Fruit fly (Drosophila melanogaster) whole organism, adult: ENCODE measurements around the gene Rab23.

Experiments
- CG11617 ChIP-seq: fragments of 200-800 bp; sonication (Bioruptor generic); optimal IDR thresholded peaks from 2 replicates; lab custom pipeline; 2017; ENCODE audit warnings: mild to moderate bottlenecking, missing biosample characterization, missing genetic modification reagents, missing genetic modification characterization
- CG12768 ChIP-seq: fragments of 200-800 bp; sonication (Bioruptor generic); optimal IDR thresholded peaks from 2 replicates; lab custom pipeline; 2017; ENCODE audit warnings: missing biosample characterization, missing genetic modification characterization, mild to moderate bottlenecking, moderate library complexity, missing genetic modification reagents
- CG14711 ChIP-seq: fragments of 200-800 bp; sonication (Bioruptor generic); optimal IDR thresholded peaks from 2 replicates; lab custom pipeline; 2018; ENCODE audit warnings: missing biosample characterization, mild to moderate bottlenecking, missing genetic modification characterization, moderate library complexity
- CG1620 ChIP-seq: fragments of 200-800 bp; sonication (Bioruptor generic); optimal IDR thresholded peaks from 2 replicates; lab custom pipeline; 2016; ENCODE audit warnings: missing biosample characterization, missing genetic modification characterization
- CG33017 ChIP-seq: fragments of 200-800 bp; sonication (Bioruptor generic); optimal IDR thresholded peaks from 2 replicates; lab custom pipeline; 2018; ENCODE audit warnings: missing biosample characterization, mild to moderate bottlenecking, missing genetic modification characterization, moderate library complexity
- CG5204 ChIP-seq: fragments of 200-800 bp; sonication (Bioruptor generic); optimal IDR thresholded peaks from 2 replicates; lab custom pipeline; 2016; ENCODE audit warnings: missing biosample characterization, missing genetic modification characterization
- CG7045 ChIP-seq: fragments of 200-800 bp; sonication (Bioruptor generic); optimal IDR thresholded peaks from 2 replicates; lab custom pipeline; 2017; ENCODE audit warnings: missing biosample characterization, mild to moderate bottlenecking, missing genetic modification characterization
- CG7101 ChIP-seq: fragments of 200-800 bp; sonication (Bioruptor generic); optimal IDR thresholded peaks from 2 replicates; lab custom pipeline; 2018; ENCODE audit warnings: missing biosample characterization, mild to moderate bottlenecking, missing genetic modification characterization, moderate library complexity
- Clk ChIP-seq: fragments of 200-800 bp; sonication (Bioruptor generic); optimal IDR thresholded peaks from 2 replicates; lab custom pipeline; 2017; ENCODE audit warnings: missing biosample characterization, missing genetic modification characterization
- Crg-1 ChIP-seq: fragments of 200-800 bp; sonication (Bioruptor generic); optimal IDR thresholded peaks from 2 replicates; lab custom pipeline; 2016; ENCODE audit warnings: missing biosample characterization, missing genetic modification characterization
- Hr96 ChIP-seq: fragments of 200-800 bp; sonication (Bioruptor generic); optimal IDR thresholded peaks from 2 replicates; lab custom pipeline; 2016; ENCODE audit warnings: missing biosample characterization, missing genetic modification characterization
- Mnt ChIP-seq: fragments of 200-800 bp; sonication (Bioruptor generic); optimal IDR thresholded peaks from 2 replicates; lab custom pipeline; 2016; ENCODE audit warnings: missing biosample characterization, mild to moderate bottlenecking, missing genetic modification characterization
- bab1 ChIP-seq: fragments of 200-800 bp; sonication (Bioruptor generic); optimal IDR thresholded peaks from 3 replicates; lab custom pipeline; 2019; ENCODE audit warnings: missing biosample characterization, mild to moderate bottlenecking, missing genetic modification characterization, moderate library complexity
- cic ChIP-seq: fragments of 200-800 bp; sonication (Bioruptor generic); optimal IDR thresholded peaks from 2 replicates; lab custom pipeline; 2017; ENCODE audit warnings: missing biosample characterization, mild to moderate bottlenecking, missing genetic modification characterization, moderate library complexity
- cnc ChIP-seq, 2 experiments: fragments of >200 bp; optimal IDR thresholded peaks; 2 replicates each; lab custom pipeline; 2017
- kay ChIP-seq: fragments of 200-800 bp; sonication (Bioruptor generic); peaks from one replicate; lab custom pipeline; 2016; ENCODE audit warnings: missing biosample characterization, missing genetic modification characterization, borderline replicate concordance
- ovo ChIP-seq: fragments of 200-800 bp; sonication (Bioruptor generic); optimal IDR thresholded peaks from 2 replicates; lab custom pipeline; 2016; ENCODE audit warnings: missing biosample characterization, missing genetic modification characterization
- pad ChIP-seq: fragments of 200-800 bp; sonication (Bioruptor generic); optimal IDR thresholded peaks from 3 replicates; lab custom pipeline; 2017; ENCODE audit warnings: missing biosample characterization, missing genetic modification characterization, mild to moderate bottlenecking, moderate library complexity, missing genetic modification reagents
- tj ChIP-seq: fragments of 200-800 bp; sonication (Bioruptor generic); optimal IDR thresholded peaks from 3 replicates; lab custom pipeline; 2017; ENCODE audit warnings: missing biosample characterization, mild to moderate bottlenecking, missing genetic modification characterization, moderate library complexity
- toe ChIP-seq: fragments of 200-800 bp; sonication (Bioruptor generic); optimal IDR thresholded peaks from 2 replicates; lab custom pipeline; 2016; ENCODE audit warnings: missing biosample characterization, missing genetic modification characterization

Rab23 gene

dm6 chr3R:5671795-5672657 lies 13.2 kb downstream of the Rab23 start:
- TF ChIP-seq kay (GFP tag; lab: Kevin White, UChicago) (no peak), Crg-1 (no peak), Clk (GFP tag; lab: Kevin White, UChicago) (no peak), Hr96 (GFP tag; lab: Kevin White, UChicago) (no peak), cnc (optimal IDR thresholded peaks at IDR 0.05; lab: Kevin White, UChicago) (no peak), bab1 (GFP tag; lab: Kevin White, UChicago) (no peak), tj (GFP tag; lab: Kevin White, UChicago) (no peak), CG5204 (no peak), ovo (GFP tag; lab: Kevin White, UChicago) (no peak), cic (GFP tag; lab: Kevin White, UChicago) (no peak), CG1620 (GFP tag; lab: Kevin White, UChicago) (no peak), Mnt (GFP tag; lab: Kevin White, UChicago) (no peak), pad (GFP tag; lab: Kevin White, UChicago) (no peak)

- TF ChIP-seq toe (GFP tag; lab: Kevin White, UChicago), result no peak
- TF ChIP-seq CG7101 (tag; lab: Kevin White, UChicago), result no peak
- peak; percentile 25 for TF ChIP-seq cic (GFP tag; lab: Kevin White, UChicago)
- no peak for TF ChIP-seq Mnt (GFP tag; lab: Kevin White, UChicago)
- no peak for TF ChIP-seq CG7045 (GFP tag; lab: Kevin White, UChicago)
- TF ChIP-seq pad (GFP tag; lab: Kevin White, UChicago), result no peak
- no peak for TF ChIP-seq CG33017 (tag; lab: Kevin White, UChicago)
- TF ChIP-seq tj (GFP tag; lab: Kevin White, UChicago), result peak; percentile 63
- TF ChIP-seq CG1620 (GFP tag; lab: Kevin White, UChicago), result no peak
- TF ChIP-seq kay (GFP tag; lab: Kevin White, UChicago), result peak; percentile 14
- peak; percentile 24 for TF ChIP-seq CG12768 (GFP tag; lab: Kevin White, UChicago)
- no peak for TF ChIP-seq CG14711 (tag; lab: Kevin White, UChicago)
- TF ChIP-seq Hr96 (GFP tag; lab: Kevin White, UChicago), result no peak
Observed at dm6 chr3R:5671265-5671663, 14.0 kb downstream of the Rab23 start.

- TF ChIP-seq toe (GFP tag; lab: Kevin White, UChicago) (no peak), pad (GFP tag; lab: Kevin White, UChicago) (peak; percentile 72), CG7101 (tag; lab: Kevin White, UChicago) (no peak), CG7045 (GFP tag; lab: Kevin White, UChicago) (no peak), CG11617 (GFP tag; lab: Kevin White, UChicago) (peak; percentile 0), cnc (optimal IDR thresholded peaks at IDR 0.05; lab: Kevin White, UChicago) (peak; percentile 20 to 54), CG5204 (no peak), CG33017 (tag; lab: Kevin White, UChicago) (no peak), tj (GFP tag; lab: Kevin White, UChicago) (peak; percentile 65), Crg-1 (no peak), CG14711 (tag; lab: Kevin White, UChicago) (no peak), kay (GFP tag; lab: Kevin White, UChicago) (peak; percentile 64), bab1 (GFP tag; lab: Kevin White, UChicago) (no peak), ovo (GFP tag; lab: Kevin White, UChicago) (no peak), Mnt (GFP tag; lab: Kevin White, UChicago) (no peak), cic (GFP tag; lab: Kevin White, UChicago) (no peak), CG1620 (GFP tag; lab: Kevin White, UChicago) (no peak), CG12768 (GFP tag; lab: Kevin White, UChicago) (no peak), Hr96 (GFP tag; lab: Kevin White, UChicago) (no peak)
Observed at dm6 chr3R:5670660-5671264, 14.5 kb downstream of the Rab23 start.

dm6 chr3R:5669740-5670659 lies 15.2 kb downstream of the Rab23 start:
- peak; percentile 9 for TF ChIP-seq CG12768 (GFP tag; lab: Kevin White, UChicago)
- no peak for TF ChIP-seq CG11617 (GFP tag; lab: Kevin White, UChicago)
- TF ChIP-seq pad (GFP tag; lab: Kevin White, UChicago), result peak; percentile 87
- TF ChIP-seq ovo (GFP tag; lab: Kevin White, UChicago), result peak; percentile 9
- TF ChIP-seq Mnt (GFP tag; lab: Kevin White, UChicago), result no peak
- TF ChIP-seq cic (GFP tag; lab: Kevin White, UChicago), result peak; percentile 76
